Worm (Caenorhabditis elegans): ENCODE results near the gene C02B8.6.

DNA sequence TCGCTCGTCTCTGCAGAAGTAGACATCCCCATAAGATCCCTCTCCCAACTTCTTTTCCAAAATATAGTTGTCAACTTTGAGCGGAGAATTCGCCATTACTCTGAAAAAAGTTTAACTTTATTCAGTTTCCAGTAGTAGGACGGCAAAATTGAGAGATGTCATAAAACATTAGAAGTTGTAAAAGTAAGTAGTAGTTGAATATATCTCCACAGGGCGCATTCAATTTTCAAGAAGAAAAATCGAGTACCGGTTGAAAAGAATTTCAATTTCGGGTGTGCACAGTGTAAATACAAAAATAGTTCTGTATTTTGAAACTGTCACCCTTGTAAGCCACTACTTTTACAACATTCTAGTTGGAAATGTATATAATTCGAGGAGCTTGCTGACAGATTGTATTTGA, 14.5 kb upstream of the C02B8.6 start, which contains the start of gene F22F1.2:
- TF ChIP-seq ama-1 (optimal IDR thresholded peaks at IDR 0.05) (no peak), ceh-13 (GFP tag; optimal IDR thresholded peaks at IDR 0.05) (no peak), pes-1 (GFP tag; IDR thresholded peaks at IDR 0.05) (no peak), flt-1 (GFP tag; IDR thresholded peaks at IDR 0.05) (no peak), F13C5.2 (tag; optimal IDR thresholded peaks at IDR 0.05) (no peak), hnd-1 (tag; optimal IDR thresholded peaks at IDR 0.05) (no peak)

All from whole organism, early embryonic.